Worm (Caenorhabditis elegans): ENCODE results near the gene dct-8.

DNA sequence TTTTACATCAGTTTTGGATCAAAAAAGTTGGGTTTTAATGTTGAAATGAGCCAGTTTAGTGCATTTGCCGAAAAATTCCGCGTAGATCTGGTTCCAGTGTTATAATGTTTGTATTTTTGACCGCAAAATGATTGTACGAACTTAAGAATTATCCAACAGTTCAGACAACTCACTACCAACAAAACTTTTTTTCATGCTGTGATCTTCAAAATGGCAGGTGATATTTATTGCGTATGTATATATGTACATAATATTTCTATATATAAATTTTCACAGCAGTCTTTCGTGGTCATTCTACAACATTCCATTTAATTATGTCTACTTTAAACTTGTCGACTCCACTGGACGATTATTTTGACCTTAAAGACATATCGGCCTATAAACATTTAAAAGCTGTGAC, 20.4 kb downstream of the dct-8 start, which contains the start of gene srz-20:
- TF ChIP-seq nhr-237 (tag; optimal IDR thresholded peaks at IDR 0.05) (no peak), lin-15B (tag; optimal IDR thresholded peaks at IDR 0.05) (no peak), nhr-12 (tag; optimal IDR thresholded peaks at IDR 0.05) (no peak), unc-62 (GFP tag; optimal IDR thresholded peaks at IDR 0.05) (no peak), nhr-76 (tag; optimal IDR thresholded peaks at IDR 0.05) (no peak), snpc-4 (tag; optimal IDR thresholded peaks at IDR 0.05) (no peak), pha-4 (tag; optimal IDR thresholded peaks at IDR 0.05) (no peak), elt-1 (tag; optimal IDR thresholded peaks at IDR 0.05) (no peak), fos-1 (tag; optimal IDR thresholded peaks at IDR 0.05) (no peak), nhr-11 (tag; optimal IDR thresholded peaks at IDR 0.05) (no peak), nhr-67 (tag; optimal IDR thresholded peaks at IDR 0.05) (no peak)
